Fruit fly (Drosophila melanogaster) S2 (cell line): ENCODE measurements around the gene gskt.

ENCODE experiments used
- CG8478 ChIP-seq: fragments of >200 bp; optimal IDR thresholded peaks from 2 replicates; lab custom pipeline; 2018
- CTCF ChIP-seq, 2 experiments: fragments of >200 bp; optimal IDR thresholded peaks; 2 replicates each; lab custom pipeline; 2018

The gskt gene

DNA sequence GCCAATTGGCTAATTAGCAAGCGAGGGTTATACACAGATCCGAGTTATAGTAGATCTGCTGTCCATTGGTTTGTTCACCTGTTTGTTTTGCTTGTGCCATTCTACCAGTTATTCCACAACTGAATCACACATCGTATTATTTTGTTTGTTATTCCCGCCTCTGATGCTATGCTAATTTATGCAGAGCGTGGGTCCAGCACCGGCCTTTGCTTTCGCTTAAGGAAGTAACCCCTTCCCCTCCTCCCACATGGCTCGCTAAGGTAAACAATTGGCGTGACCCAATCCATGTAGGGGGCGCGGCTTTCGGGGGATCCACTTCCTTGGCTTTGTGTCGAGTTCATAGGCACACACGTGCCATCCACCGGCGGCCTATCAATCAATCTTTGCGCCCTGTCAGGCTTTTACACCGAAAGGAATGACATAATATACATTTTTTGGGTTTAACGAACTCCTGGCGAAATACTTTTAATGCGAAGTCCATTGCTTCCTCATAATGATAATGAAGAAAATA, 13.6 kb downstream of the gskt start:
- TF ChIP-seq CTCF (optimal IDR thresholded peaks at IDR 0.05; lab: Kevin White, UChicago) (no peak), CG8478 (lab: Kevin White, UChicago) (no peak)

- TF ChIP-seq CG8478 (lab: Kevin White, UChicago) = no peak
- TF ChIP-seq CTCF (optimal IDR thresholded peaks at IDR 0.05; lab: Kevin White, UChicago) = no peak
Measured at dm6 chr3R:31393427-31393826, 21.2 kb downstream of the gskt start, which contains the start of gene CG31204. Gene CG31204, minus strand, starts transcription at chr3R:31393527.

DNA sequence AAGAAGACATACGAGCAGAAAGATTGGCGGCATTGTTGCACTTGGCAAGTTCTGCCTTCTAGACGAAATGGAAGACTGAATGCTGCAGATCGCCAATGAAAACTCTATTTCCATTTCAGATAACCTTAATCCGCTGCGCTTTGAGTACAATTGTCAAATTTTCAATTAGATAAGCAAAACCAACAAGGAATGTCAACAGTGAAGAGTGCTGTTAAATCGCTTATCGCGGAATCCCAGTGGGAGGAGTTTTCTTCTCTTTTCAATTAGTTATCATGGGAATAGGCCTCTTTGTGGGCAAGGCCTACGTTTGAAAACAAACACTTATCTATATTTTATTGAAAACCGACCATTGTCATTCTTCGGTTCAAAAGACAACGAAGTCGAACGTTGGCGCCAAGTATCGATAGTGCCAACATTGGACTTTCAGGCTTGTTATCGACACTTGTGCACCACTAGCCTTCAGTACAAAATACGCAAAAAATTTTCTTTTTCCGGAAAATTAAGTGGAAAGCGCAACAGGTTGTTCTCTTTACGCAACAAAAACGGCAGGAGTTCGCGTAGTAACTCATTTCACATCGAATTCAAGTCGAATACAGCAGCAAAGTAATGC, 23.1 kb downstream of the gskt start, which contains the start of the genes Ugt35D1 and Gcn2:
TSS of gene Ugt35D1 (minus strand) at position 83 of the 610 bp plus-strand sequence.
TSS of gene Gcn2 (plus strand) at position 439 of the 610 bp plus-strand sequence.
- peak in 1 of 2 experiments; percentile 15 for TF ChIP-seq CTCF (optimal IDR thresholded peaks at IDR 0.05; lab: Kevin White, UChicago)
- TF ChIP-seq CG8478 (lab: Kevin White, UChicago) = no peak

dm6 chr3R:31404499-31405276, 32.5 kb downstream of the gskt start, which contains the start of gene Gprk2:
Gene Gprk2, plus strand, starts transcription at chr3R:31405245.
- TF ChIP-seq CG8478 (lab: Kevin White, UChicago) (no peak), CTCF (optimal IDR thresholded peaks at IDR 0.05; lab: Kevin White, UChicago) (peak; percentile 18 to 54)

dm6 chr3R:31405277-31406207, 33.3 kb downstream of the gskt start, which contains the start of gene PNPase:
Gene PNPase, minus strand, starts transcription at chr3R:31405452.
- TF ChIP-seq CTCF (optimal IDR thresholded peaks at IDR 0.05; lab: Kevin White, UChicago) (no peak), CG8478 (lab: Kevin White, UChicago) (no peak)

DNA sequence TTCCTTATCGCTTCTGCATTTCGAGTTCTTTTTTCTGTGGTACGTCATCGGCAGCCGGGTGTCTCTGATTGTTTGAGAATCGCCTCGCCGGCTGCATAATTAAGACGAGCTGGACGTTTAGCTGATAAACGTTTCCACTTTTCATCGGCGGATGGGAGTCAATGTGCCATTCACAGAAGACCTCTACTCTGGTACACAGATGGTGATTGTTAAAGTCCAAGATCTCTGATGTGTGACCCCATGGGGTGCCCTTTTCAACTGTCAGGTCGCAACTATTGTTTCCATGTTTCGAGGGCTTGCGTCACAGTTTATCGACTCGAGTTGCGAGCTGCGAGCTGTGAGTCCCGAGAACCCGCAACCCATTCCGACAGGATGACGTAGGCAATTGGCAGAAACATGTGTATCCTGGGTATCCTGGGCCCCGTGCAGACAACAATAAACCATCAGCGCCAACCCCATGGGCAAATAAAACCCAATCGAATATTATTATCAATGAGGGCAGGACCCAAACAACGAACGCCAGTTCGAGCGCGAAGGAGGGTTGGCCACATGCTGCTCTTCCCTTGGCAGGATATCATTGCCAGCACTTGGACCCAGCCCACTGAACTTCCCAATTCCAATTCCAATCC, 34.9 kb downstream of the gskt start:
- TF ChIP-seq CTCF (optimal IDR thresholded peaks at IDR 0.05; lab: Kevin White, UChicago) = no peak
- no peak for TF ChIP-seq CG8478 (lab: Kevin White, UChicago)

DNA sequence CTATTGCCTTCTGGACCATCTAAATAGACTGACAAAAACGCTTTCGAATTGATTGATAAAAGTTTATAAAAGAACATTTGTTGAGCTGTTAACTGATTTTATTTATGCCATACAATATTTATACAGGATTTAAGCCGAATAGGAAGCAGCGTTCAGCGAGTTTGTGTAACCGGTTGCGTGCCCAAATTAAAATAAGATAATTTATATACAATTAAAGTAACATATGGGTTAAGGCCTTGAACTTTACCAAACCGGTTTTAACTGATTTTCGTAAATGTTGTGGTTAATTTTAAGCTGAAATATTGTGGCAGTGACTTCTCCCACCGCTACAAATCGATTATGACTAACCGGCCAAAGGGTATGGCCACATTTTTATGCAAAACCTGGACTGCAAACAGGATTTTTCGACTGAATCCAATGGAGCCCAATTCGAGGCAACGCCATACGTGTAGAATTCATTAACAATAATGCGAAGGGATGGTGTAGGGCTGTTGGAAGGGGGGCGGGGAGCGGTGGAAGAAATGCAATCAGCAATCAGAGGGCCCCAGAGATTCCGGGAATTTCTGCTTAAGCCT, 37.5 kb downstream of the gskt start:
- no peak for TF ChIP-seq CG8478 (lab: Kevin White, UChicago)
- no peak for TF ChIP-seq CTCF (optimal IDR thresholded peaks at IDR 0.05; lab: Kevin White, UChicago)

- TF ChIP-seq CTCF (optimal IDR thresholded peaks at IDR 0.05; lab: Kevin White, UChicago) (no peak), CG8478 (lab: Kevin White, UChicago) (no peak)
Measured at dm6 chr3R:31419531-31419930, 47.3 kb downstream of the gskt start.

DNA sequence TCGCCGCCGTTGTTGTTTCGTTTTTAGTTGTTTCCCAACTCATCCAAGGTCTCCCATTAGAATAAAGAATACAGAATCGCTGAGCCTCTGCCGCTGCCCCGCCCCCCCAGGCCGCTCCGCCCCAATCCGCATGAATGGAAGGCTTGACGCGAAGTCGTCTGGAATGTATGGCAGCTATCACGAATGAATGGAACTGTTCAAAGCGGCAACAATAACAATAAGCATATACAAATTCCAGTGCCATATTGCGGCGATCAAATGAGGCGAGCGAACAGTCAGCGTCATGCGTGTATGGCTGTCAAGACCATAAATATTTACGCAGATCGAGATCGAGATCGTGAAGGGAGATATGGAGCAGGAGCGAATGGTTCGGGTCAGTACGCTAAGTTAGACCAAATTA, 48.4 kb downstream of the gskt start:
- no peak for TF ChIP-seq CG8478 (lab: Kevin White, UChicago)
- TF ChIP-seq CTCF (optimal IDR thresholded peaks at IDR 0.05; lab: Kevin White, UChicago) = no peak

dm6 chr3R:31421995-31422394, 49.8 kb downstream of the gskt start:
- no peak for TF ChIP-seq CTCF (optimal IDR thresholded peaks at IDR 0.05; lab: Kevin White, UChicago)
- no peak for TF ChIP-seq CG8478 (lab: Kevin White, UChicago)
